Worm (Caenorhabditis elegans) whole organism, L4 larva: Measurements from ENCODE around the gene thn-1.

ENCODE experiments used
- ceh-82 ChIP-seq: sonication (generic microtip); optimal IDR thresholded peaks from 2 replicates; lab custom pipeline; 2017; ENCODE audit warnings: missing biosample characterization, missing genetic modification characterization
- duxl-1 ChIP-seq: sonication (generic microtip); optimal IDR thresholded peaks from 2 replicates; lab custom pipeline; 2016; ENCODE audit warnings: mild to moderate bottlenecking, missing genetic modification characterization, moderate library complexity, missing compliant biosample characterization; ENCODE audit not compliant: poor library complexity
- fos-1 ChIP-seq: fragments of 150-350 bp; optimal IDR thresholded peaks from 2 replicates; lab custom pipeline; 2014; ENCODE audit warnings: missing biosample characterization, missing genetic modification characterization
- hlh-11 ChIP-seq: fragments of 200-800 bp; sonication (Bioruptor generic); optimal IDR thresholded peaks from 2 replicates; lab custom pipeline; 2018; ENCODE audit warnings: mild to moderate bottlenecking, missing genetic modification characterization, missing compliant biosample characterization
- lin-13 ChIP-seq: fragments of 150-350 bp; optimal IDR thresholded peaks from 2 replicates; lab custom pipeline; 2014; ENCODE audit warnings: missing biosample characterization, missing genetic modification reagents, missing genetic modification characterization
- nhr-25 ChIP-seq: sonication (generic microtip); optimal IDR thresholded peaks from 2 replicates; lab custom pipeline; 2017; ENCODE audit warnings: missing genetic modification characterization, mild to moderate bottlenecking, missing compliant biosample characterization, antibody characterized with exemption, moderate library complexity, borderline replicate concordance; ENCODE audit not compliant: insufficient read depth
- nhr-6 ChIP-seq: fragments of 150-350 bp; optimal IDR thresholded peaks from 2 replicates; lab custom pipeline; 2014; ENCODE audit warnings: missing biosample characterization, missing genetic modification characterization
- pqm-1 ChIP-seq: sonication (generic microtip); optimal IDR thresholded peaks from 2 replicates; lab custom pipeline; 2017; ENCODE audit warnings: missing biosample characterization, missing genetic modification characterization
- saeg-2 ChIP-seq: fragments of 200-800 bp; sonication (Bioruptor generic); IDR thresholded peaks from 2 replicates; pipeline ENCODE4 v1.3.6; 2022; ENCODE audit warnings: missing genetic modification reagents, missing genetic modification characterization, missing compliant biosample characterization
- unc-62 ChIP-seq, 3 experiments: fragments of 150-350 bp in 1 of 3; sonication (generic microtip); optimal IDR thresholded peaks in 2 of 3; peaks in 1 of 3; 1 replicate in 1 of 3; 2 replicates in 2 of 3; lab custom pipeline; 2014 to 2017; ENCODE audit warnings: missing biosample characterization in 3 of 3, missing genetic modification characterization in 3 of 3, missing genetic modification reagents in 3 of 3, missing genotype in 1 of 3
- zag-1 ChIP-seq: fragments of 150-350 bp; optimal IDR thresholded peaks from 2 replicates; lab custom pipeline; 2014; ENCODE audit warnings: missing biosample characterization, missing genetic modification characterization
- ztf-11 ChIP-seq: fragments of 150-350 bp; optimal IDR thresholded peaks from 2 replicates; lab custom pipeline; 2014; ENCODE audit warnings: missing biosample characterization, missing genetic modification characterization

- TF ChIP-seq saeg-2 (GFP tag; lab: Robert Waterston, UW) = no peak
- TF ChIP-seq ceh-82 (tag; lab: Kevin White, UChicago) = no peak
- no peak for TF ChIP-seq unc-62 (GFP tag; optimal IDR thresholded peaks at IDR 0.05 in 1 of 2; lab: Kevin White, UChicago)
- TF ChIP-seq unc-62 (tag; optimal IDR thresholded peaks at IDR 0.05; lab: Kevin White, UChicago) = no peak
- TF ChIP-seq pqm-1 (tag; lab: Kevin White, UChicago) = no peak
- no peak for TF ChIP-seq nhr-6 (tag; lab: Kevin White, UChicago)
- TF ChIP-seq duxl-1 (tag; lab: Kevin White, UChicago) = no peak
- no peak for TF ChIP-seq ztf-11 (tag; lab: Kevin White, UChicago)
- no peak for TF ChIP-seq fos-1 (tag; lab: Kevin White, UChicago)
- TF ChIP-seq lin-13 = no peak
- TF ChIP-seq nhr-25 (tag; lab: Kevin White, UChicago) = no peak
- no peak for TF ChIP-seq zag-1 (tag; lab: Kevin White, UChicago)
- TF ChIP-seq hlh-11 = no peak
These were observed 30.3 kb downstream of the thn-1 start, which contains the start of gene acl-13 for ce11 chrIV:12410167-12410566.
